Fruit fly (Drosophila melanogaster) whole organism, embryonic: ENCODE data around the gene Gs2.

ENCODE experiments used
- Atf6 ChIP-seq: fragments of 200-800 bp; sonication (Bioruptor generic); IDR thresholded peaks from 2 replicates; pipeline ENCODE4 v1.3.6; 2022; ENCODE audit warnings: missing biosample characterization, missing genetic modification characterization
- CG11085 ChIP-seq: fragments of 200-800 bp; sonication (Bioruptor generic); IDR thresholded peaks from 2 replicates; pipeline ENCODE4 v1.3.6; 2022; ENCODE audit warnings: missing biosample characterization, missing genetic modification characterization
- CG1233 ChIP-seq: fragments of 200-800 bp; sonication (Bioruptor generic); optimal IDR thresholded peaks from 4 replicates; lab custom pipeline; 2018; ENCODE audit warnings: missing biosample characterization, mild to moderate bottlenecking, missing genetic modification characterization
- CG13424 ChIP-seq: fragments of 200-800 bp; sonication (Bioruptor generic); optimal IDR thresholded peaks from 2 replicates; lab custom pipeline; 2019; ENCODE audit warnings: missing biosample characterization, mild to moderate bottlenecking, missing genetic modification characterization, moderate library complexity
- CG14050 ChIP-seq: fragments of 200-800 bp; sonication (Bioruptor generic); IDR thresholded peaks from 3 replicates; pipeline ENCODE4 v1.3.6; 2022; ENCODE audit warnings: missing biosample characterization, missing genetic modification characterization
- CG14965 ChIP-seq: fragments of 200-800 bp; sonication (Bioruptor generic); optimal IDR thresholded peaks from 2 replicates; lab custom pipeline; 2016; ENCODE audit warnings: missing biosample characterization, missing genetic modification characterization, borderline replicate concordance
- CG17912 ChIP-seq: fragments of 200-800 bp; sonication (Bioruptor generic); optimal IDR thresholded peaks from 2 replicates; lab custom pipeline; 2018; ENCODE audit warnings: missing biosample characterization, mild to moderate bottlenecking, missing genetic modification characterization
- CG30431 ChIP-seq: fragments of 200-800 bp; sonication (Bioruptor generic); optimal IDR thresholded peaks from 2 replicates; lab custom pipeline; 2017; ENCODE audit warnings: missing biosample characterization, missing genetic modification characterization
- CG34224 ChIP-seq: fragments of 200-800 bp; sonication (Bioruptor generic); IDR thresholded peaks from 3 replicates; pipeline ENCODE4 v1.3.6; 2022; ENCODE audit warnings: missing biosample characterization, missing genetic modification characterization; ENCODE audit not compliant: partially characterized antibody
- CG3995 ChIP-seq: fragments of 200-800 bp; sonication (Bioruptor generic); optimal IDR thresholded peaks from 3 replicates; lab custom pipeline; 2016; ENCODE audit warnings: missing biosample characterization, missing genetic modification characterization
- CG6272 ChIP-seq: fragments of 200-800 bp; sonication (Bioruptor generic); IDR thresholded peaks from 2 replicates; pipeline ENCODE4 v1.3.6; 2022; ENCODE audit warnings: missing biosample characterization, missing genetic modification characterization
- CG7786 ChIP-seq: fragments of 200-800 bp; sonication (Bioruptor generic); optimal IDR thresholded peaks from 2 replicates; lab custom pipeline; 2016; ENCODE audit warnings: missing biosample characterization, missing genetic modification characterization
- CG9876 ChIP-seq: fragments of 200-800 bp; sonication (Bioruptor generic); optimal IDR thresholded peaks from 2 replicates; lab custom pipeline; 2016; ENCODE audit warnings: missing biosample characterization, missing genetic modification characterization
- CHES-1-like ChIP-seq: fragments of 200-800 bp; sonication (Bioruptor generic); optimal IDR thresholded peaks from 2 replicates; lab custom pipeline; 2016; ENCODE audit warnings: missing biosample characterization, missing genetic modification characterization
- CkIIα-i1 ChIP-seq: fragments of 200-800 bp; sonication (Bioruptor generic); IDR thresholded peaks from 2 replicates; pipeline ENCODE4 v1.3.6; 2022; ENCODE audit warnings: missing biosample characterization, missing genetic modification characterization
- Fer2 ChIP-seq: fragments of 200-800 bp; sonication (Bioruptor generic); optimal IDR thresholded peaks from 2 replicates; lab custom pipeline; 2018; ENCODE audit warnings: missing biosample characterization, mild to moderate bottlenecking, missing genetic modification characterization, moderate library complexity
- Hmx ChIP-seq: fragments of 200-800 bp; sonication (Bioruptor generic); optimal IDR thresholded peaks from 2 replicates; lab custom pipeline; 2016; ENCODE audit warnings: missing biosample characterization, missing genetic modification characterization
- Mrtf ChIP-seq: fragments of 200-800 bp; sonication (Bioruptor generic); IDR thresholded peaks from 3 replicates; pipeline ENCODE4 v1.3.6; 2022; ENCODE audit warnings: missing biosample characterization, missing genetic modification characterization
- Myb ChIP-seq: fragments of 200-800 bp; sonication (Bioruptor generic); optimal IDR thresholded peaks from 2 replicates; lab custom pipeline; 2016; ENCODE audit warnings: missing biosample characterization, missing genetic modification characterization
- Nf-YA ChIP-seq: fragments of 200-800 bp; sonication (Bioruptor generic); IDR thresholded peaks from 2 replicates; pipeline ENCODE4 v1.3.6; 2022; ENCODE audit warnings: missing biosample characterization, missing genetic modification characterization
- NfI ChIP-seq: fragments of 200-800 bp; sonication (Bioruptor generic); optimal IDR thresholded peaks from 3 replicates; lab custom pipeline; 2018; ENCODE audit warnings: missing biosample characterization, mild to moderate bottlenecking, missing genetic modification characterization, moderate library complexity
- Oli ChIP-seq: fragments of 200-800 bp; sonication (Bioruptor generic); optimal IDR thresholded peaks from 2 replicates; lab custom pipeline; 2018; ENCODE audit warnings: missing biosample characterization, mild to moderate bottlenecking, missing genetic modification characterization, moderate library complexity
- Scr ChIP-seq: fragments of 200-800 bp; sonication (Bioruptor generic); IDR thresholded peaks from 2 replicates; pipeline ENCODE4 v1.3.6; 2022; ENCODE audit warnings: missing biosample characterization, missing genetic modification characterization; ENCODE audit not compliant: partially characterized antibody
- Spps ChIP-seq: fragments of 200-800 bp; sonication (Bioruptor generic); optimal IDR thresholded peaks from 2 replicates; lab custom pipeline; 2018; ENCODE audit warnings: missing biosample characterization, mild to moderate bottlenecking, missing genetic modification characterization
- Ssrp ChIP-seq: fragments of 200-800 bp; sonication (Bioruptor generic); optimal IDR thresholded peaks from 2 replicates; lab custom pipeline; 2018; ENCODE audit warnings: missing biosample characterization, mild to moderate bottlenecking, missing genetic modification characterization, moderate library complexity
- ab ChIP-seq: fragments of 200-800 bp; sonication (Bioruptor generic); optimal IDR thresholded peaks from 2 replicates; lab custom pipeline; 2016; ENCODE audit warnings: missing biosample characterization, missing genetic modification characterization
- amos ChIP-seq: fragments of 200-800 bp; sonication (Bioruptor generic); IDR thresholded peaks from 2 replicates; pipeline ENCODE4 v1.3.6; 2022; ENCODE audit warnings: missing biosample characterization, missing genetic modification characterization; ENCODE audit not compliant: partially characterized antibody
- ase ChIP-seq: fragments of 200-800 bp; sonication (Bioruptor generic); IDR thresholded peaks from 3 replicates; pipeline ENCODE4 v1.3.6; 2022; ENCODE audit warnings: missing biosample characterization, missing genetic modification characterization
- chn ChIP-seq: fragments of 200-800 bp; sonication (Bioruptor generic); optimal IDR thresholded peaks from 2 replicates; lab custom pipeline; 2016; ENCODE audit warnings: missing biosample characterization, missing genetic modification characterization
- da ChIP-seq: fragments of 200-800 bp; sonication (Bioruptor generic); optimal IDR thresholded peaks from 2 replicates; lab custom pipeline; 2016; ENCODE audit warnings: missing biosample characterization, missing genetic modification characterization
- fd64A ChIP-seq: fragments of 200-800 bp; sonication (Bioruptor generic); optimal IDR thresholded peaks from 3 replicates; lab custom pipeline; 2018; ENCODE audit warnings: missing biosample characterization, mild to moderate bottlenecking, missing genetic modification characterization
- fru ChIP-seq: fragments of >200 bp; optimal IDR thresholded peaks from 2 replicates; lab custom pipeline; 2017
- ftz-f1 ChIP-seq: fragments of 200-800 bp; sonication (Bioruptor generic); optimal IDR thresholded peaks from 2 replicates; lab custom pipeline; 2016; ENCODE audit warnings: missing biosample characterization, missing genetic modification characterization
- h ChIP-seq: fragments of >200 bp; optimal IDR thresholded peaks from 2 replicates; lab custom pipeline; 2017
- hkb ChIP-seq, 2 experiments: fragments of 200-800 bp in 1 of 2; fragments of >200 bp in 1 of 2; sonication (Bioruptor generic) in 1 of 2; IDR thresholded peaks in 1 of 2; optimal IDR thresholded peaks in 1 of 2; 2 replicates each; pipeline versions ENCODE4 v1.3.6 to Lab custom; 2017 to 2022; ENCODE audit warnings: missing biosample characterization in 1 of 2, missing genetic modification characterization in 1 of 2
- lab ChIP-seq: fragments of 200-800 bp; sonication (Bioruptor generic); optimal IDR thresholded peaks from 3 replicates; lab custom pipeline; 2017; ENCODE audit warnings: missing biosample characterization, missing genetic modification characterization, mild to moderate bottlenecking, moderate library complexity, missing genetic modification reagents
- lov ChIP-seq, 2 experiments: fragments of 200-800 bp in 1 of 2; fragments of >200 bp in 1 of 2; sonication (Bioruptor generic) in 1 of 2; IDR thresholded peaks in 1 of 2; optimal IDR thresholded peaks in 1 of 2; 2 replicates in 1 of 2; 3 replicates in 1 of 2; pipeline versions ENCODE4 v1.3.6 to Lab custom; 2017 to 2022; ENCODE audit warnings: missing biosample characterization in 1 of 2, missing genetic modification characterization in 1 of 2
- pfk ChIP-seq: fragments of 200-800 bp; sonication (Bioruptor generic); optimal IDR thresholded peaks from 2 replicates; lab custom pipeline; 2018; ENCODE audit warnings: missing biosample characterization, mild to moderate bottlenecking, missing genetic modification characterization, moderate library complexity
- pzg ChIP-seq: fragments of 200-800 bp; sonication (Bioruptor generic); optimal IDR thresholded peaks from 3 replicates; lab custom pipeline; 2018; ENCODE audit warnings: missing biosample characterization, mild to moderate bottlenecking, missing genetic modification characterization, moderate library complexity
- repo ChIP-seq: fragments of 200-800 bp; sonication (Bioruptor generic); optimal IDR thresholded peaks from 2 replicates; lab custom pipeline; 2016; ENCODE audit warnings: missing biosample characterization, missing genetic modification characterization
- sc ChIP-seq, 3 experiments: fragments of >200 bp in 2 of 3; fragments of 200-800 bp in 1 of 3; sonication (Bioruptor generic) in 1 of 3; optimal IDR thresholded peaks; 2 replicates in 2 of 3; 3 replicates in 1 of 3; lab custom pipeline; 2017; ENCODE audit warnings: mild to moderate bottlenecking in 1 of 3, missing biosample characterization in 1 of 3, missing genetic modification characterization in 1 of 3, missing genetic modification reagents in 1 of 3
- sens ChIP-seq: fragments of 200-800 bp; sonication (Bioruptor generic); peaks from one replicate; lab custom pipeline; 2016; ENCODE audit warnings: missing biosample characterization, missing genetic modification characterization
- sens-2 ChIP-seq: fragments of 200-800 bp; sonication (Bioruptor generic); IDR thresholded peaks from 2 replicates; pipeline ENCODE4 v1.3.6; 2022; ENCODE audit warnings: missing biosample characterization, missing genetic modification characterization
- shn ChIP-seq: fragments of 200-800 bp; sonication (Bioruptor generic); optimal IDR thresholded peaks from 3 replicates; lab custom pipeline; 2016; ENCODE audit warnings: missing biosample characterization, missing genetic modification characterization
- slbo ChIP-seq: fragments of 200-800 bp; sonication (Bioruptor generic); IDR thresholded peaks from 2 replicates; pipeline ENCODE4 v1.3.6; 2022; ENCODE audit warnings: missing biosample characterization, missing genetic modification characterization
- sug ChIP-seq: fragments of 200-800 bp; optimal IDR thresholded peaks from 2 replicates; lab custom pipeline; 2019; ENCODE audit warnings: missing biosample characterization, mild to moderate bottlenecking, missing genetic modification characterization, moderate library complexity
- tio ChIP-seq: fragments of 200-800 bp; sonication (Bioruptor generic); optimal IDR thresholded peaks from 2 replicates; lab custom pipeline; 2017; ENCODE audit warnings: missing biosample characterization, missing genetic modification characterization, inconsistent platforms
- trh ChIP-seq: fragments of 200-800 bp; sonication (Bioruptor generic); optimal IDR thresholded peaks from 2 replicates; lab custom pipeline; 2016; ENCODE audit warnings: missing biosample characterization, missing genetic modification characterization
- vnd ChIP-seq: fragments of 200-800 bp; sonication (Bioruptor generic); IDR thresholded peaks from 3 replicates; pipeline ENCODE4 v1.3.6; 2022; ENCODE audit warnings: missing biosample characterization, missing genetic modification characterization; ENCODE audit not compliant: partially characterized antibody
- zfh2 ChIP-seq: fragments of 200-800 bp; sonication (Bioruptor generic); optimal IDR thresholded peaks from 2 replicates; lab custom pipeline; 2016; ENCODE audit warnings: missing biosample characterization, missing genetic modification characterization

Gs2 gene

dm6 chrX:11384023-11384444 lies 38.6 kb upstream of the Gs2 start (continued):
- TF ChIP-seq CG13424 = peak; percentile 69
- no peak for TF ChIP-seq ftz-f1 (GFP tag; lab: Kevin White, UChicago)
- TF ChIP-seq Atf6 = peak; percentile 87
- peak; percentile 90 for TF ChIP-seq lab (GFP tag; lab: Kevin White, UChicago)
- peak; percentile 80 for TF ChIP-seq sens (GFP tag; lab: Kevin White, UChicago)
- no peak for TF ChIP-seq amos (GFP tag; lab: Robert Waterston, UW)
- 0 out of 2 replicates have a peak, but pooled peaks have one; percentile 7 for TF ChIP-seq Scr
- TF ChIP-seq sug (tag; lab: Kevin White, UChicago) = peak; percentile 60
- peak; percentile 84 for TF ChIP-seq CG11085 (GFP tag; lab: Robert Waterston, UW)
- no peak for TF ChIP-seq CHES-1-like (GFP tag; lab: Kevin White, UChicago)
- no peak for TF ChIP-seq CG7786 (GFP tag; lab: Kevin White, UChicago)
- TF ChIP-seq CkIIα-i1 (GFP tag; lab: Robert Waterston, UW) = no peak
- peak; percentile 53 for TF ChIP-seq CG1233
- no peak for TF ChIP-seq pzg
- TF ChIP-seq CG14050 = peak; percentile 54; the same call in 2 of the 3 replicates
- peak; percentile 18; the same call in 1 of the 2 replicates for TF ChIP-seq Nf-YA (GFP tag; lab: Robert Waterston, UW)
- TF ChIP-seq repo (GFP tag; lab: Kevin White, UChicago) = no peak
- TF ChIP-seq h (lab: Kevin White, UChicago) = no peak
- TF ChIP-seq lov (optimal IDR thresholded peaks at IDR 0.05; lab: Kevin White, UChicago) = no peak
- no peak for TF ChIP-seq lov (GFP tag; IDR thresholded peaks at IDR 0.05; lab: Robert Waterston, UW)
- TF ChIP-seq CG3995 (GFP tag; lab: Kevin White, UChicago) = peak; percentile 13
- no peak for TF ChIP-seq shn (GFP tag; lab: Kevin White, UChicago)
- peak; percentile 21 for TF ChIP-seq Ssrp
- no peak for TF ChIP-seq hkb (optimal IDR thresholded peaks at IDR 0.05; lab: Kevin White, UChicago)
- peak; percentile 73 for TF ChIP-seq hkb (GFP tag; IDR thresholded peaks at IDR 0.05; lab: Robert Waterston, UW)
- peak; percentile 16 for TF ChIP-seq CG30431 (GFP tag; lab: Kevin White, UChicago)
- peak; percentile 92 for TF ChIP-seq slbo (GFP tag; lab: Robert Waterston, UW)
- no peak for TF ChIP-seq trh (GFP tag; lab: Kevin White, UChicago)
- no peak for TF ChIP-seq Spps (tag; lab: Kevin White, UChicago)
- no peak for TF ChIP-seq fd64A (GFP tag; lab: Kevin White, UChicago)
- no peak for TF ChIP-seq Hmx (GFP tag; lab: Kevin White, UChicago)
- peak; percentile 49 for TF ChIP-seq zfh2 (GFP tag; lab: Kevin White, UChicago)
- 0 out of 2 replicates have a peak, but pooled peaks have one; percentile 57 for TF ChIP-seq CG6272 (GFP tag; lab: Robert Waterston, UW)
- peak; percentile 60 for TF ChIP-seq Oli (tag; lab: Kevin White, UChicago)
- no peak for TF ChIP-seq sens-2 (GFP tag; lab: Robert Waterston, UW)
- no peak for TF ChIP-seq ab (GFP tag; lab: Kevin White, UChicago)
- no peak for TF ChIP-seq CG34224 (GFP tag; lab: Robert Waterston, UW)
- TF ChIP-seq ase (GFP tag; lab: Robert Waterston, UW) = peak; percentile 56; the same call in 1 of the 3 replicates
- peak; percentile 36 for TF ChIP-seq Myb (GFP tag; lab: Kevin White, UChicago)
- no peak for TF ChIP-seq CG9876 (GFP tag; lab: Kevin White, UChicago)
- no peak for TF ChIP-seq fru
- peak; percentile 43 for TF ChIP-seq chn (GFP tag; lab: Kevin White, UChicago)
- no peak for TF ChIP-seq CG17912 (GFP tag; lab: Kevin White, UChicago)
- TF ChIP-seq Fer2 (tag; lab: Kevin White, UChicago) = peak; percentile 38
- TF ChIP-seq sc (optimal IDR thresholded peaks at IDR 0.05; lab: Kevin White, UChicago) = no peak
- no peak for TF ChIP-seq sc (GFP tag; optimal IDR thresholded peaks at IDR 0.05; lab: Kevin White, UChicago)
- TF ChIP-seq da (GFP tag; lab: Kevin White, UChicago) = no peak
- peak; percentile 69 for TF ChIP-seq NfI (GFP tag; lab: Kevin White, UChicago)
- TF ChIP-seq Mrtf (GFP tag; lab: Robert Waterston, UW) = peak; percentile 74; the same call in 1 of the 3 replicates
- TF ChIP-seq CG14965 (GFP tag; lab: Kevin White, UChicago) = no peak
- no peak for TF ChIP-seq vnd (GFP tag; lab: Robert Waterston, UW)
- peak; percentile 42 for TF ChIP-seq tio (GFP tag; lab: Kevin White, UChicago)
- peak; percentile 69 for TF ChIP-seq pfk (GFP tag; lab: Kevin White, UChicago)
